Worm (Caenorhabditis elegans) whole organism, late embryonic: ENCODE results near the gene snr-3.

Experiments used
- C38D4.7 ChIP-seq: fragments of 200-800 bp; sonication (Bioruptor generic); optimal IDR thresholded peaks from 2 replicates; lab custom pipeline; 2018; ENCODE audit warnings: mild to moderate bottlenecking, missing genetic modification characterization, moderate library complexity, missing compliant biosample characterization
- ceh-2 ChIP-seq: sonication (generic microtip); optimal IDR thresholded peaks from 2 replicates; lab custom pipeline; 2016; ENCODE audit warnings: missing genotype, missing genetic modification characterization, missing compliant biosample characterization
- ceh-34 ChIP-seq: sonication (generic microtip); optimal IDR thresholded peaks from 2 replicates; lab custom pipeline; 2016; ENCODE audit warnings: mild to moderate bottlenecking, missing genetic modification characterization, missing compliant biosample characterization
- fax-1 ChIP-seq: sonication (generic microtip); optimal IDR thresholded peaks from 2 replicates; lab custom pipeline; 2016; ENCODE audit warnings: missing genotype, missing genetic modification characterization, missing compliant biosample characterization
- fkh-10 ChIP-seq: fragments of 150-350 bp; optimal IDR thresholded peaks from 2 replicates; lab custom pipeline; 2014; ENCODE audit warnings: missing biosample characterization, missing genetic modification reagents, missing genetic modification characterization
- hlh-6 ChIP-seq: sonication (generic microtip); optimal IDR thresholded peaks from 2 replicates; lab custom pipeline; 2016; ENCODE audit warnings: missing genotype, missing genetic modification characterization, missing compliant biosample characterization
- pha-4 ChIP-seq: fragments of 150-350 bp; optimal IDR thresholded peaks from 2 replicates; lab custom pipeline; 2018; ENCODE audit warnings: missing biosample characterization, missing genetic modification reagents, missing genetic modification characterization
- pqm-1 ChIP-seq: sonication (generic microtip); optimal IDR thresholded peaks from 2 replicates; lab custom pipeline; 2016; ENCODE audit warnings: missing genetic modification characterization, missing compliant biosample characterization
- ref-2 ChIP-seq: sonication (generic microtip); optimal IDR thresholded peaks from 2 replicates; lab custom pipeline; 2016; ENCODE audit warnings: missing genetic modification characterization, missing compliant biosample characterization

- TF ChIP-seq ceh-34 (tag; lab: Kevin White, UChicago) (no peak), fax-1 (tag; lab: Kevin White, UChicago) (no peak), pqm-1 (tag; lab: Kevin White, UChicago) (no peak), C38D4.7 (GFP tag; lab: Kevin White, UChicago) (no peak), fkh-10 (GFP tag; lab: Kevin White, UChicago) (no peak), hlh-6 (tag; lab: Kevin White, UChicago) (no peak), pha-4 (no peak), ref-2 (tag; lab: Kevin White, UChicago) (no peak), ceh-2 (tag; lab: Kevin White, UChicago) (no peak)
These were observed 12.9 kb downstream of the snr-3 start, which contains the start of gene T28D9.4 for ce11 chrII:6476655-6477054.
